Worm (Caenorhabditis elegans) whole organism, L2 larva: ENCODE data around the gene cln-3.1.

Experiments used
- R02D3.7 ChIP-seq: fragments of 150-350 bp; optimal IDR thresholded peaks from 2 replicates; lab custom pipeline; 2014; ENCODE audit warnings: missing biosample characterization, missing genetic modification characterization
- ceh-82 ChIP-seq: fragments of 150-350 bp; optimal IDR thresholded peaks from 2 replicates; lab custom pipeline; 2014; ENCODE audit warnings: missing biosample characterization, missing genetic modification characterization
- nhr-12 ChIP-seq: fragments of 150-350 bp; optimal IDR thresholded peaks from 2 replicates; lab custom pipeline; 2014; ENCODE audit warnings: missing biosample characterization, missing genetic modification characterization
- peb-1 ChIP-seq: fragments of 150-350 bp; optimal IDR thresholded peaks from 2 replicates; lab custom pipeline; 2014; ENCODE audit warnings: missing biosample characterization, missing genetic modification characterization

DNA sequence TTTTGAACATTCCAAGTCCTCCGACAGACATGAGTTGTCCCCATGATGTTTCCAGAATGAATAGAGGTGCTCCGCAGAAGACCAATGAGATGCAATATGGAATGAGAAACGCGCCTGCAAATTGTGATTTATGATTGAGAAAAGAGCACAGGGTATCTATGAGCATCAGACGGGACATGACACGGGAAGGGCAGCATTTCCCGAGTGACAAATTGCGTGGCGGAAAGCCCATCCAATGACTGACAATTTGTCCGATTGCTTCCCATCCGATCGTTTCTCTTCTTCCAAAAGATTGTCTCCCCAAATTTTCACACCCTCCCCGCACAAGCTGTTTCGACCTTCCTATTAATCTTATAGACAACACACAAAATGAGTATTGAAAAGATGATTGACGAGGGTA, 42.3 kb upstream of the cln-3.1 start:
- TF ChIP-seq ceh-82 (tag; lab: Kevin White, UChicago) (no peak), R02D3.7 (tag; lab: Kevin White, UChicago) (no peak), nhr-12 (no peak), peb-1 (no peak)
